Worm (Caenorhabditis elegans) whole organism, late embryonic: ENCODE data around the gene paqr-2.
A peak's percentile ranks its signal among the peaks of the same experiment; 100 is the strongest.

Source experiments
- F13H6.1 ChIP-seq: sonication (generic microtip); optimal IDR thresholded peaks from 2 replicates; lab custom pipeline; 2016; ENCODE audit warnings: missing genetic modification characterization, missing compliant biosample characterization
- K02D7.2 ChIP-seq: sonication (generic microtip); optimal IDR thresholded peaks from 2 replicates; lab custom pipeline; 2017; ENCODE audit warnings: mild to moderate bottlenecking, missing genetic modification characterization, missing compliant biosample characterization
- K09A11.1 ChIP-seq: sonication (generic microtip); optimal IDR thresholded peaks from 2 replicates; lab custom pipeline; 2017; ENCODE audit warnings: antibody characterized with exemption, mild to moderate bottlenecking, missing genetic modification characterization, missing compliant biosample characterization; ENCODE audit not compliant: insufficient read depth
- T23F11.4 ChIP-seq: fragments of 200-800 bp; sonication (Bioruptor generic); optimal IDR thresholded peaks from 2 replicates; lab custom pipeline; 2018; ENCODE audit warnings: mild to moderate bottlenecking, missing genetic modification characterization, missing compliant biosample characterization
- ama-1 ChIP-seq: fragments of 150-350 bp; optimal IDR thresholded peaks from 2 replicates; lab custom pipeline; 2014
- ceh-14 ChIP-seq: sonication (generic microtip); optimal IDR thresholded peaks from 2 replicates; lab custom pipeline; 2016; ENCODE audit warnings: missing genotype, missing genetic modification characterization, missing compliant biosample characterization
- ceh-18 ChIP-seq: sonication (generic microtip); optimal IDR thresholded peaks from 2 replicates; lab custom pipeline; 2016; ENCODE audit warnings: missing genetic modification characterization, missing compliant biosample characterization
- ceh-2 ChIP-seq: sonication (generic microtip); optimal IDR thresholded peaks from 2 replicates; lab custom pipeline; 2016; ENCODE audit warnings: missing genotype, missing genetic modification characterization, missing compliant biosample characterization
- ceh-22 ChIP-seq: sonication (generic microtip); optimal IDR thresholded peaks from 2 replicates; lab custom pipeline; 2017; ENCODE audit warnings: missing biosample characterization, missing genetic modification characterization
- ceh-30 ChIP-seq: fragments of 150-350 bp; optimal IDR thresholded peaks from 2 replicates; lab custom pipeline; 2014; ENCODE audit warnings: missing biosample characterization, missing genetic modification characterization
- ceh-31 ChIP-seq: sonication (generic microtip); optimal IDR thresholded peaks from 2 replicates; lab custom pipeline; 2016; ENCODE audit warnings: missing genetic modification characterization, missing compliant biosample characterization
- ceh-45 ChIP-seq: fragments of 200-800 bp; sonication (Bioruptor generic); IDR thresholded peaks from 2 replicates; pipeline ENCODE4 v1.3.6; 2022; ENCODE audit warnings: missing genetic modification reagents, missing genetic modification characterization, missing compliant biosample characterization
- ceh-48 ChIP-seq: sonication (generic microtip); optimal IDR thresholded peaks from 2 replicates; lab custom pipeline; 2016; ENCODE audit warnings: missing genetic modification characterization, inconsistent platforms, missing compliant biosample characterization
- ceh-9 ChIP-seq: sonication (generic microtip); optimal IDR thresholded peaks from 2 replicates; lab custom pipeline; 2016; ENCODE audit warnings: mild to moderate bottlenecking, missing genetic modification characterization, inconsistent platforms, missing compliant biosample characterization
- dmd-4 ChIP-seq: sonication (generic microtip); optimal IDR thresholded peaks from 2 replicates; lab custom pipeline; 2016; ENCODE audit warnings: borderline replicate concordance, missing genetic modification characterization, missing compliant biosample characterization
- elt-2 ChIP-seq: sonication (generic microtip); optimal IDR thresholded peaks from 2 replicates; lab custom pipeline; 2016; ENCODE audit warnings: missing genetic modification reagents, missing genetic modification characterization, missing compliant biosample characterization
- ets-4 ChIP-seq: sonication (generic microtip); optimal IDR thresholded peaks from 2 replicates; lab custom pipeline; 2016; ENCODE audit warnings: missing genetic modification characterization, missing compliant biosample characterization
- fax-1 ChIP-seq: sonication (generic microtip); optimal IDR thresholded peaks from 2 replicates; lab custom pipeline; 2016; ENCODE audit warnings: missing genotype, missing genetic modification characterization, missing compliant biosample characterization
- hlh-13 ChIP-seq: fragments of 200-800 bp; sonication (Bioruptor generic); optimal IDR thresholded peaks from 2 replicates; lab custom pipeline; 2018; ENCODE audit warnings: mild to moderate bottlenecking, missing genetic modification characterization, missing compliant biosample characterization
- hlh-15 ChIP-seq: sonication (generic microtip); optimal IDR thresholded peaks from 2 replicates; lab custom pipeline; 2016; ENCODE audit warnings: missing genetic modification characterization, missing compliant biosample characterization
- hlh-6 ChIP-seq: sonication (generic microtip); optimal IDR thresholded peaks from 2 replicates; lab custom pipeline; 2016; ENCODE audit warnings: missing genotype, missing genetic modification characterization, missing compliant biosample characterization
- hlh-8 ChIP-seq: sonication (generic microtip); optimal IDR thresholded peaks from 2 replicates; lab custom pipeline; 2016; ENCODE audit warnings: missing genotype, missing genetic modification characterization, missing compliant biosample characterization
- lim-6 ChIP-seq: sonication (generic microtip); optimal IDR thresholded peaks from 2 replicates; lab custom pipeline; 2016; ENCODE audit warnings: missing genetic modification characterization, missing compliant biosample characterization
- madf-2 ChIP-seq: sonication (generic microtip); optimal IDR thresholded peaks from 2 replicates; lab custom pipeline; 2017; ENCODE audit warnings: missing genetic modification characterization, missing compliant biosample characterization
- nfya-1 ChIP-seq: sonication (generic microtip); optimal IDR thresholded peaks from 2 replicates; lab custom pipeline; 2017; ENCODE audit warnings: missing genetic modification characterization, mild to moderate bottlenecking, missing compliant biosample characterization, antibody characterized with exemption, moderate library complexity
- nhr-11 ChIP-seq: fragments of 150-350 bp; optimal IDR thresholded peaks from 2 replicates; lab custom pipeline; 2014; ENCODE audit warnings: missing biosample characterization, missing genetic modification characterization
- pag-3 ChIP-seq: sonication (generic microtip); optimal IDR thresholded peaks from 2 replicates; lab custom pipeline; 2016; ENCODE audit warnings: missing compliant biosample characterization, missing genetic modification characterization, borderline replicate concordance
- pax-1 ChIP-seq: fragments of 150-350 bp; optimal IDR thresholded peaks from 2 replicates; lab custom pipeline; 2014; ENCODE audit warnings: missing biosample characterization, missing genetic modification characterization
- ref-2 ChIP-seq: sonication (generic microtip); optimal IDR thresholded peaks from 2 replicates; lab custom pipeline; 2016; ENCODE audit warnings: missing genetic modification characterization, missing compliant biosample characterization
- sdc-2 ChIP-seq: sonication (generic microtip); optimal IDR thresholded peaks from 2 replicates; lab custom pipeline; 2016; ENCODE audit warnings: missing genotype, missing genetic modification characterization, missing compliant biosample characterization
- tbx-2 ChIP-seq: sonication (generic microtip); optimal IDR thresholded peaks from 2 replicates; lab custom pipeline; 2016; ENCODE audit warnings: missing genetic modification characterization, missing compliant biosample characterization
- tbx-7 ChIP-seq: sonication (generic microtip); optimal IDR thresholded peaks from 2 replicates; lab custom pipeline; 2016; ENCODE audit warnings: missing genotype, missing genetic modification characterization, missing compliant biosample characterization
- unc-55 ChIP-seq: sonication (generic microtip); optimal IDR thresholded peaks from 2 replicates; lab custom pipeline; 2017; ENCODE audit warnings: missing biosample characterization, missing genetic modification reagents, missing genetic modification characterization
- unc-86 ChIP-seq: sonication (generic microtip); optimal IDR thresholded peaks from 2 replicates; lab custom pipeline; 2016; ENCODE audit warnings: missing genetic modification characterization, missing compliant biosample characterization
- ztf-16 ChIP-seq: sonication (generic microtip); optimal IDR thresholded peaks from 2 replicates; lab custom pipeline; 2017; ENCODE audit warnings: missing genetic modification characterization, missing compliant biosample characterization

Gene paqr-2

ce11 chrIII:5379879-5380331, at the start of gene paqr-2:
Gene paqr-2, minus strand, starts transcription at chrIII:5379929.
- TF ChIP-seq ceh-31 (no peak), nfya-1 (tag; lab: Kevin White, UChicago) (peak; percentile 2)

ce11 chrIII:5427096-5427495, 47.4 kb upstream of the paqr-2 start:
- TF ChIP-seq fax-1 (no peak), unc-86 (no peak), ama-1 (lab: Kevin White, UChicago) (no peak), ceh-22 (tag; lab: Kevin White, UChicago) (no peak), hlh-8 (tag; lab: Kevin White, UChicago) (no peak), ceh-48 (tag; lab: Kevin White, UChicago) (no peak), K09A11.1 (tag; lab: Kevin White, UChicago) (no peak), K02D7.2 (no peak), hlh-15 (tag; lab: Kevin White, UChicago) (no peak), unc-55 (GFP tag; lab: Kevin White, UChicago) (no peak), dmd-4 (tag; lab: Kevin White, UChicago) (no peak), ceh-9 (tag; lab: Kevin White, UChicago) (no peak)

ce11 chrIII:5424363-5424762, 44.6 kb upstream of the paqr-2 start:
- TF ChIP-seq F13H6.1 (tag; lab: Kevin White, UChicago) (no peak), ceh-31 (no peak), nhr-11 (tag; lab: Kevin White, UChicago) (no peak), fax-1 (no peak), pax-1 (tag; lab: Kevin White, UChicago) (peak; percentile 80), ref-2 (tag; lab: Kevin White, UChicago) (no peak)
- TF ChIP-seq, all 69 proteins: peak for 1

- TF ChIP-seq pax-1 (tag; lab: Kevin White, UChicago) (peak; percentile 6), ceh-48 (tag; lab: Kevin White, UChicago) (no peak)
These were observed 44.0 kb upstream of the paqr-2 start, which contains the start of gene dnj-24 for ce11 chrIII:5423665-5424133. Gene dnj-24, minus strand, starts transcription at chrIII:5424083.

- no peak for TF ChIP-seq pag-3 (tag; lab: Kevin White, UChicago)
- TF ChIP-seq ceh-9 (tag; lab: Kevin White, UChicago) = no peak
- no peak for TF ChIP-seq ceh-30 (tag; lab: Kevin White, UChicago)
- no peak for TF ChIP-seq ceh-2 (tag; lab: Kevin White, UChicago)
- no peak for TF ChIP-seq ceh-45 (GFP tag; lab: Robert Waterston, UW)
- no peak for TF ChIP-seq tbx-2 (tag; lab: Kevin White, UChicago)
- TF ChIP-seq nfya-1 (tag; lab: Kevin White, UChicago) = no peak
- no peak for TF ChIP-seq ama-1 (lab: Kevin White, UChicago)
- no peak for TF ChIP-seq ceh-31
- TF ChIP-seq ceh-22 (tag; lab: Kevin White, UChicago) = no peak
- TF ChIP-seq madf-2 (tag; lab: Kevin White, UChicago) = no peak
- TF ChIP-seq ztf-16 (tag; lab: Kevin White, UChicago) = no peak
- no peak for TF ChIP-seq sdc-2 (tag; lab: Kevin White, UChicago)
- no peak for TF ChIP-seq dmd-4 (tag; lab: Kevin White, UChicago)
- no peak for TF ChIP-seq pax-1 (tag; lab: Kevin White, UChicago)
- no peak for TF ChIP-seq T23F11.4 (GFP tag; lab: Kevin White, UChicago)
- TF ChIP-seq tbx-7 = no peak
These were observed 42.9 kb upstream of the paqr-2 start for ce11 chrIII:5422561-5423103.

ce11 chrIII:5421406-5421805, 41.7 kb upstream of the paqr-2 start:
- TF ChIP-seq fax-1 (no peak), ceh-9 (tag; lab: Kevin White, UChicago) (no peak), ets-4 (no peak), lim-6 (tag; lab: Kevin White, UChicago) (no peak), nfya-1 (tag; lab: Kevin White, UChicago) (peak; percentile 9), ceh-18 (tag; lab: Kevin White, UChicago) (no peak), unc-55 (GFP tag; lab: Kevin White, UChicago) (peak; percentile 31), elt-2 (tag; lab: Kevin White, UChicago) (peak; percentile 18), pax-1 (tag; lab: Kevin White, UChicago) (no peak), hlh-6 (tag; lab: Kevin White, UChicago) (no peak), hlh-13 (GFP tag; lab: Kevin White, UChicago) (no peak), ceh-14 (no peak)
